Worm (Caenorhabditis elegans) whole organism, L4/young adult: ENCODE results near the gene srsy-1.
"Not testable (repeated sequence)": the region's sequence is repeated elsewhere in the genome, so short reads cannot be mapped to it uniquely, and the experiment has no call there.

Experiments
- W03F9.2 ChIP-seq: fragments of 150-350 bp; optimal IDR thresholded peaks from 2 replicates; lab custom pipeline; 2014; ENCODE audit warnings: missing biosample characterization, missing genetic modification characterization
- dao-5 ChIP-seq: sonication (generic microtip); optimal IDR thresholded peaks from 2 replicates; lab custom pipeline; 2016; ENCODE audit warnings: missing genotype, missing genetic modification characterization, moderate library complexity, missing compliant biosample characterization
- him-1 ChIP-seq: sonication (generic microtip); optimal IDR thresholded peaks from 2 replicates; lab custom pipeline; 2016; ENCODE audit warnings: missing genotype, missing genetic modification reagents, missing genetic modification characterization, missing compliant biosample characterization

Gene srsy-1

DNA sequence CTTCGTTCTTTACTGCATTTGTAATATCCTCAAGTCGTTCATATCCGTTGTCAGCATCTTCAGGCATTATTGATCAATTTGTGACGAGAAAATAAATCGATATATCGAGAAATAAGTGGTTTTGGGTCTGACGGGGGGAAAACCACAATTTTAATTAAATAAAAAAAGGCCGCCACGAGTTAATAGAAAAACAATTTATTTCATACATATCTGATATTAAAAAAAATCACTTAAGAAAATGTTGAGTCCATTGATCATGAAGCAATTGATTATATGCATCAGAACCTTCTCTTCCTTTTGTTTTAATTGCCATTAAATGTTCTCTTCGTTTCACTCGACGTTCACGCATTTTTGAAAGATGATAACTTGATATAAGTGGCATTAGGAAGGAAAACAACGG lies 32.5 kb downstream of the srsy-1 start, which contains the start of gene F58A6.5:
Gene F58A6.5 (minus strand): TSS at position 101 of the 400 bp plus-strand sequence.
- TF ChIP-seq dao-5 (tag; lab: Kevin White, UChicago) (no peak), W03F9.2 (tag; lab: Kevin White, UChicago) (no peak), him-1 (tag; lab: Kevin White, UChicago) (no peak)

DNA sequence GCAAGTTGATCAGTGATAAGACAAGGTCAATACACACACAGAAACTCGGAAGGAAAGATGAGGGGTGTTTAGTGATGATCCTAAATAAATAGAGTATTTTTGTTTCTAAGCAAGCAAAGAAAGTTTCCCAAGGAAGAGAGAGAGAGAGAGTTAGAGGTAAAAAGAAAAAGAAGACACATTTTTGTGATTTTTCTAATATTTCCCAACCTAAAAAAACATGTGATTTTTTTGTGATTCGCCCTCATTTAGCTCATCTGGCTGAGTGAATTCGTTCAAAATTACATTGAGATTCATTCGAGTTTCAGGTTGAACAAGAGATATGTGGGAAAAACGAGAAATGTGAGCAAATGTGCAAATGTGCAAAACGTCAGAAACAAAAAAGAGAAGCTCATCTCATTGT lies 35.0 kb downstream of the srsy-1 start, which contains the start of gene srb-16:
Gene srb-16 (minus strand): TSS at position 101 of the 400 bp plus-strand sequence.
- TF ChIP-seq him-1 (tag; lab: Kevin White, UChicago) (no peak), W03F9.2 (tag; lab: Kevin White, UChicago) (no peak), dao-5 (tag; lab: Kevin White, UChicago) (no peak)

DNA sequence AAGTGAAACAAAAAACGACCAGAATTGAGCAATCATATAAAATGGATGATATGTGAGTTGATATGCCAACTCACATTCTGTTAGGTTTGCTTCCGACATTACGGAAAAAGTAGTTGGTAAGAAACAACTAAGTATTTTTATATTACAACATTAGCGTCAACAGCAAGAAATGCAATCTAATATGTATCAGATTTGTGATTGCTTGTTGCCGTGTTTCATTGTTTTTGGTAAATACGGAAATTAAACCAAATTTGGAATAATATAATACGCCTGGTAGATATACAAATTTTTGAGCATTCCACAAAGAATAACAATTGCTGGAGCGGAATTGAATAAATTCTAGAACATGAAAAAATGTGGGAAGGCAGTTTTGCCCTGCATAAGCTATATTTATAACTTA lies 38.7 kb downstream of the srsy-1 start, which contains the start of gene srb-12:
Gene srb-12 (minus strand): TSS at position 101 of the 400 bp plus-strand sequence.
- no peak for TF ChIP-seq him-1 (tag; lab: Kevin White, UChicago)
- TF ChIP-seq dao-5 (tag; lab: Kevin White, UChicago), result no peak
- TF ChIP-seq W03F9.2 (tag; lab: Kevin White, UChicago), result no peak

DNA sequence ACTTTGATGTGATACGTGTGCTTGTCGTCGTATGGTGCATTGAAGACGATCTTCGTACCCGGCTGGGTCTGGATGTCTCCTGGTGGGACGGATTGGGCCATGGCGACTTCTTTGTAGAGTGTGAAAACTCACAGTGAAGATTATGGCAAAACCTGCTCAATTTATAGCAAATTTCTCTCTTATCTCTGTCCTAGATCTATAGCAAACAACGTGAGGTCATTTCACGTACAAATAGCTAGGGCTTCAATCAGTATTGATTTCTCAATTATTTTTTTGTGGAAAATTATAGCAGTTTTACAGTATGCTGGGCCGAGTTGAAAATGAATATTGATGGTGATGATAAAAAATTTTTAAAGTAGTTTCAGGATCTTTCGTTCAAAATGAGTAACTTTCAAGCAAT lies 41.1 kb downstream of the srsy-1 start, which contains the start of gene msp-45:
Gene msp-45 (minus strand): TSS at position 101 of the 400 bp plus-strand sequence.
- TF ChIP-seq dao-5 (tag; lab: Kevin White, UChicago), result no peak
- no peak for TF ChIP-seq him-1 (tag; lab: Kevin White, UChicago)
- TF ChIP-seq W03F9.2 (tag; lab: Kevin White, UChicago), result no peak

ce11 chrII:5157525-5157924 lies 41.7 kb downstream of the srsy-1 start, which contains the start of gene srb-13:
Gene srb-13, minus strand, starts transcription at chrII:5157625.
- TF ChIP-seq him-1 (tag; lab: Kevin White, UChicago) (no peak), dao-5 (tag; lab: Kevin White, UChicago) (no peak), W03F9.2 (tag; lab: Kevin White, UChicago) (no peak)

- not testable (repeated sequence) for TF ChIP-seq dao-5, him-1, W03F9.2 (tag; lab: Kevin White, UChicago)
Observed at ce11 chrII:5158774-5159173, 42.9 kb downstream of the srsy-1 start, which contains the start of gene F58A6.9. Gene F58A6.9, minus strand, starts transcription at chrII:5158874.

DNA sequence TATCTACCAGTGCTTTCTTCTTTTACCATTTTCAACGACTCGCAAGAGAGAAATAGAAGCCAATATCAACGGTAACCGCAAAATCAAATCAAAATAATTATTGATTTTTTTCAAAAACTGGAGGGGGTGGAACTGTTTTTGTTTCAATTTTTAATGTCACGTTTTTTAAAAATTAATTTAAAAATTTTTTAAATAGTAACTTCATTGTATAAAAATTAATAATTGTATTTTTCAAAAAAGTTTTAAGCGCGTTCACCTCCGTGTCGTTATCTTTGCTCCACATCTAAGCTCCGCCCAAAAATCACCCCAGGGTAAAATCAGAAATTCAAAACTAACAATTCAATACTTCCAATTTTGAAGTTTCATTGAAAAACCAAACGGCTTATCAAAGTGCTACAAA lies 45.3 kb downstream of the srsy-1 start, which contains the start of gene C27D6.11:
Gene C27D6.11 (minus strand): TSS at position 101 of the 400 bp plus-strand sequence.
- TF ChIP-seq dao-5 (tag; lab: Kevin White, UChicago) (no peak), W03F9.2 (tag; lab: Kevin White, UChicago) (no peak), him-1 (tag; lab: Kevin White, UChicago) (no peak)

DNA sequence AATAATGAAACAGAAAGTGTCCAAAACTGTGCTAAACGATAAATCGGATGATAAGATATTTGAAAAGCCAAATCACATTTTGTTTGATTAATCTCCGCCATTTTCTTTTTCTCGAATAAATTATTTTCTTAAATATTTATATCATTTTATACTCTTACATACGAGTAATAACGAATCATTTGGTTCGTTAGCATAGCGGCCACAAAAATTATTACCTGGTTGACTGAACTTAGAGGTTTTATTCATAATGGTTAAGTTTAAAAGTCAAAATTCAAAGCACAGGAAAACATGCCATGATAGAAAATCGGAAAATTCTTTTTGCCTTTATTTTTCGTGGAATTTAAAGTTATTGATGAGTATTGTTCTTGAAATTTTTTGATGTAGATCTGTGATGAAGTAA lies 47.5 kb downstream of the srsy-1 start, which contains the start of gene srb-5:
Gene srb-5 (minus strand): TSS at position 101 of the 400 bp plus-strand sequence.
- TF ChIP-seq dao-5 (tag; lab: Kevin White, UChicago), result no peak
- TF ChIP-seq W03F9.2 (tag; lab: Kevin White, UChicago), result no peak
- TF ChIP-seq him-1 (tag; lab: Kevin White, UChicago), result no peak

DNA sequence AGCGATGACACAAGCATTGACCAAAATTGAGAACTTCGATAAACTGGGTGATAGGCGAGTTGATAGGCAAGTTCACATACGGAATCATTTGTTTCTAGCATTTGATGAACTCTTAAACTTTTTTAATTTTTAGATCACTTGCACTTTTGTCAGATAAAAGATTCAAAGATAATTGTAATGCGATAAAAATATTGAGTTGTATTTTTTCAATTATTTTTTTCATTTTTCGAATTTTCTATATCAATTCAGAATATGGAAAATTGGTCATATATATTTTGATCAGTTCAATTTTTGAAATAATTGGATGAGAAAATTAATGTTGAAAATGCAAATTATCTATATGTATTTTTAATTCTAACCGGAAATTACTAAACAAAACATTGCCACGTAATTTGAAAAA lies 50.9 kb downstream of the srsy-1 start, which contains the start of gene srb-3:
Gene srb-3 (minus strand): TSS at position 101 of the 400 bp plus-strand sequence.
- TF ChIP-seq dao-5 (tag; lab: Kevin White, UChicago), result no peak
- no peak for TF ChIP-seq W03F9.2 (tag; lab: Kevin White, UChicago)
